Worm (Caenorhabditis elegans) whole organism, late embryonic: Measurements from ENCODE around the gene F15E6.10.

Experiments
- F13H6.1 ChIP-seq: sonication (generic microtip); optimal IDR thresholded peaks from 2 replicates; lab custom pipeline; 2016; ENCODE audit warnings: missing genetic modification characterization, missing compliant biosample characterization
- K02D7.2 ChIP-seq: sonication (generic microtip); optimal IDR thresholded peaks from 2 replicates; lab custom pipeline; 2017; ENCODE audit warnings: mild to moderate bottlenecking, missing genetic modification characterization, missing compliant biosample characterization
- ceh-18 ChIP-seq: sonication (generic microtip); optimal IDR thresholded peaks from 2 replicates; lab custom pipeline; 2016; ENCODE audit warnings: missing genetic modification characterization, missing compliant biosample characterization
- ceh-6 ChIP-seq: fragments of 200-800 bp; sonication (Bioruptor generic); optimal IDR thresholded peaks from 2 replicates; lab custom pipeline; 2018; ENCODE audit warnings: mild to moderate bottlenecking, missing genetic modification characterization, missing compliant biosample characterization
- ceh-9 ChIP-seq: sonication (generic microtip); optimal IDR thresholded peaks from 2 replicates; lab custom pipeline; 2016; ENCODE audit warnings: mild to moderate bottlenecking, missing genetic modification characterization, inconsistent platforms, missing compliant biosample characterization
- hlh-6 ChIP-seq: sonication (generic microtip); optimal IDR thresholded peaks from 2 replicates; lab custom pipeline; 2016; ENCODE audit warnings: missing genotype, missing genetic modification characterization, missing compliant biosample characterization
- nfya-1 ChIP-seq: sonication (generic microtip); optimal IDR thresholded peaks from 2 replicates; lab custom pipeline; 2017; ENCODE audit warnings: missing genetic modification characterization, mild to moderate bottlenecking, missing compliant biosample characterization, antibody characterized with exemption, moderate library complexity
- pat-9 ChIP-seq: fragments of 200-800 bp; sonication (Bioruptor generic); optimal IDR thresholded peaks from 2 replicates; lab custom pipeline; 2018; ENCODE audit warnings: mild to moderate bottlenecking, missing genetic modification characterization, moderate library complexity, missing compliant biosample characterization
- pax-1 ChIP-seq: fragments of 150-350 bp; optimal IDR thresholded peaks from 2 replicates; lab custom pipeline; 2014; ENCODE audit warnings: missing biosample characterization, missing genetic modification characterization
- pha-2 ChIP-seq: sonication (generic microtip); optimal IDR thresholded peaks from 2 replicates; lab custom pipeline; 2017; ENCODE audit warnings: mild to moderate bottlenecking, missing genetic modification characterization, missing compliant biosample characterization
- pqm-1 ChIP-seq: sonication (generic microtip); optimal IDR thresholded peaks from 2 replicates; lab custom pipeline; 2016; ENCODE audit warnings: missing genetic modification characterization, missing compliant biosample characterization
- rnt-1 ChIP-seq: sonication (generic microtip); optimal IDR thresholded peaks from 2 replicates; lab custom pipeline; 2016; ENCODE audit warnings: missing genetic modification characterization, missing compliant biosample characterization
- sox-4 ChIP-seq: sonication (generic microtip); optimal IDR thresholded peaks from 2 replicates; lab custom pipeline; 2017; ENCODE audit warnings: mild to moderate bottlenecking, missing genetic modification characterization, inconsistent platforms, missing compliant biosample characterization
- tbx-2 ChIP-seq: sonication (generic microtip); optimal IDR thresholded peaks from 2 replicates; lab custom pipeline; 2016; ENCODE audit warnings: missing genetic modification characterization, missing compliant biosample characterization
- tbx-7 ChIP-seq: sonication (generic microtip); optimal IDR thresholded peaks from 2 replicates; lab custom pipeline; 2016; ENCODE audit warnings: missing genotype, missing genetic modification characterization, missing compliant biosample characterization
- unc-42 ChIP-seq: sonication (generic microtip); optimal IDR thresholded peaks from 2 replicates; lab custom pipeline; 2016; ENCODE audit warnings: missing genotype, missing genetic modification characterization, missing compliant biosample characterization
- unc-55 ChIP-seq: sonication (generic microtip); optimal IDR thresholded peaks from 2 replicates; lab custom pipeline; 2017; ENCODE audit warnings: missing biosample characterization, missing genetic modification reagents, missing genetic modification characterization
- unc-86 ChIP-seq: sonication (generic microtip); optimal IDR thresholded peaks from 2 replicates; lab custom pipeline; 2016; ENCODE audit warnings: missing genetic modification characterization, missing compliant biosample characterization

The F15E6.10 gene

ce11 chrIV:4319473-4319872 lies 26.8 kb downstream of the F15E6.10 start:
- no peak for TF ChIP-seq K02D7.2 (tag; lab: Kevin White, UChicago)
- no peak for TF ChIP-seq tbx-7 (tag; lab: Kevin White, UChicago)

DNA sequence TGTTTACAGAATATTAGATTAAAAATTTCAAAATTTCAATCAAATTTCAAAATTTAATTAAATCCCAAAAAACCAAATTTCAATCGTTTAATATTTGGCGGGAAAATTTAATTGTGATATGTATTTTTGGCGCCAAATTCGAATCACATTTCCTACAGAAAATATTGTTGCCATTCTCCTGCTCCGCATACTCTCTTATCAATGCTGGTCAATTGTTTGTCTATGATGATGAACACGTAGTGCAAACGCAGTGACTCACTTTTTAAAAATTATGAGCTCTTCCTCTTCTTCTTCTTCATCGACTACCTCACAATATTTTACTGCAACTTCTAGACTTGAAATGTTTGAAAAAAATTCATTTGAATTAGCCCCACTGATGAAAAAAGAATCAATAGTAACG lies 33.8 kb downstream of the F15E6.10 start, which contains the start of gene trpl-2:
Gene trpl-2, plus strand, starts transcription at position 210 of the 400 bp plus-strand sequence.
- TF ChIP-seq ceh-6 (no peak), pqm-1 (tag; lab: Kevin White, UChicago) (no peak), unc-42 (tag; lab: Kevin White, UChicago) (no peak), nfya-1 (no peak), pax-1 (tag; lab: Kevin White, UChicago) (no peak), ceh-9 (tag; lab: Kevin White, UChicago) (no peak), unc-55 (GFP tag; lab: Kevin White, UChicago) (no peak), tbx-2 (tag; lab: Kevin White, UChicago) (no peak), hlh-6 (no peak), rnt-1 (tag; lab: Kevin White, UChicago) (no peak), F13H6.1 (tag; lab: Kevin White, UChicago) (no peak), ceh-18 (tag; lab: Kevin White, UChicago) (no peak)
- TF ChIP-seq, all 69 proteins: peak for 0

DNA sequence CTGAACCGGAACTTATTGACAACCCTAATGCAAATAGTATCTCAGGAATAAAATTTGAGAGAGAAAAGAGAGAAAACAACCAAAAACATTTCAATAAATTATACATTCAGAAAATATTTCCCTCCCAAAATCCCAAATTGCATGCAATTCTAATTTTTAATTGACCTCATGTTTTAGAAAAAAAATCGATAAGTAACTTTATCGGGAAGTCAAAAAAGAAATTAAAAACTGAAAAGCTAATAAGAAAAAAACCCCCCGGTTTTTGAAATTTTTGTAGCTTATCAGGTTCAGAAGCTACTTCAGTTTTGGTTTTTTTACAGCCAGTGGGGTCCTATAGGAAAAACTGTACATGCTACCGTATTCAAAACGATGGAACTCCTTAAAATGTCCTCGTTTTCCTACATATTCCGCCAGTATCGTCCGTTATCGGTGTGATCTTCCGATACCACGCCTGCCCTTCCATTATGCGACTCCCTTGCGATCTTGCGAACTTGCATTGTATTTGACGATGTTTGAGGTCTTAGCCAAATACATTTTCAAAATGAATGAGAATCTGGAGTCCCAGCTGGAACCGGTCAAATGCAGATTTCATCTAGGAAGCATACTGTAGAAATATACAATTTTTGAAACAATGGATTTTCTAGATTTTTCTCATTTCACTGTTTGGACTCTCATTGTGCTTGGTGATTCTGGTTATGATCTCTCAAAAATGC lies 43.6 kb downstream of the F15E6.10 start, which contains the start of the genes W03B1.3 and oac-51:
Gene W03B1.3, minus strand, starts transcription at position 101 of the 713 bp plus-strand sequence.
Gene oac-51, plus strand, starts transcription at position 663 of the 713 bp plus-strand sequence.
- TF ChIP-seq unc-86: no peak
- TF ChIP-seq, all 69 proteins: peak for 0

ce11 chrIV:4338217-4338616 lies 45.5 kb downstream of the F15E6.10 start:
- TF ChIP-seq pat-9 (tag; lab: Kevin White, UChicago) (no peak), sox-4 (no peak), pqm-1 (tag; lab: Kevin White, UChicago) (no peak), pha-2 (tag; lab: Kevin White, UChicago) (no peak)
